Worm (Caenorhabditis elegans) whole organism, L4 larva: ENCODE measurements around the gene spig-1.

ENCODE experiments used
- F49E8.2 ChIP-seq: sonication (generic microtip); optimal IDR thresholded peaks from 2 replicates; lab custom pipeline; 2016; ENCODE audit warnings: missing compliant biosample characterization, mild to moderate bottlenecking, missing genetic modification characterization, borderline replicate concordance
- aha-1 ChIP-seq: fragments of 150-350 bp; peaks from one replicate; lab custom pipeline; 2014; ENCODE audit warnings: missing biosample characterization, missing genetic modification characterization
- jun-1 ChIP-seq: fragments of 150-350 bp; optimal IDR thresholded peaks from 2 replicates; lab custom pipeline; 2014; ENCODE audit warnings: missing biosample characterization, missing genetic modification reagents, missing genetic modification characterization
- madf-5 ChIP-seq, 2 experiments: fragments of 200-800 bp; sonication (Bioruptor generic); IDR thresholded peaks; 2 replicates each; pipeline ENCODE4 v1.3.6; 2022; ENCODE audit warnings: missing compliant biosample characterization in 2 of 2, missing genetic modification characterization in 2 of 2
- nhr-77 ChIP-seq: fragments of 150-350 bp; optimal IDR thresholded peaks from 2 replicates; lab custom pipeline; 2014; ENCODE audit warnings: missing biosample characterization, missing genetic modification characterization

- no peak for TF ChIP-seq F49E8.2 (tag; lab: Kevin White, UChicago)
- no peak for TF ChIP-seq jun-1
- no peak for TF ChIP-seq nhr-77 (tag; lab: Kevin White, UChicago)
- no peak for TF ChIP-seq madf-5 (GFP tag; IDR thresholded peaks at IDR 0.05; lab: Robert Waterston, UW)
- no peak for TF ChIP-seq aha-1 (tag; lab: Kevin White, UChicago)
Measured at ce11 chrV:7007307-7007706, 44.2 kb upstream of the spig-1 start, which contains the start of gene drd-10.
